Fruit fly (Drosophila melanogaster): ENCODE data around the gene Dci.

The Dci gene

dm6 chr3L:802700-803273 lies 48.4 kb upstream of the Dci start (continued):
- TF ChIP-seq fd96Cb (tag; optimal IDR thresholded peaks at IDR 0.05) (peak; percentile 88), nerfin-1 (tag; optimal IDR thresholded peaks at IDR 0.05) (peak; percentile 79), CG17361 (GFP tag; IDR thresholded peaks at IDR 0.05) (peak; percentile 70), Oaz (GFP tag; IDR thresholded peaks at IDR 0.05) (peak; percentile 80), CG10431 (GFP tag; optimal IDR thresholded peaks at IDR 0.05) (peak; percentile 57), gsb (GFP tag; IDR thresholded peaks at IDR 0.05) (peak; percentile 68), cg (GFP tag; optimal IDR thresholded peaks at IDR 0.05) (no peak), gem (tag; optimal IDR thresholded peaks at IDR 0.05) (peak; percentile 91), bcd (GFP tag; optimal IDR thresholded peaks at IDR 0.05) (peak; percentile 85), crp (GFP tag; optimal IDR thresholded peaks at IDR 0.05) (peak in 1 of 2 experiments; percentile 33), p53 (GFP tag; optimal IDR thresholded peaks at IDR 0.05) (peak; percentile 69), CG14014 (GFP tag; IDR thresholded peaks at IDR 0.05) (peak; percentile 92), cad (GFP tag; optimal IDR thresholded peaks at IDR 0.05) (no peak), CG8359 (GFP tag; optimal IDR thresholded peaks at IDR 0.05; ENCODE audit: borderline replicate concordance) (peak; percentile 54), fd102C (GFP tag; optimal IDR thresholded peaks at IDR 0.05) (peak; percentile 58), hbn (GFP tag; IDR thresholded peaks at IDR 0.05; ENCODE audit: partially characterized antibody) (no peak), CG9817 (tag; optimal IDR thresholded peaks at IDR 0.05) (peak; percentile 88), CG15011 (GFP tag; optimal IDR thresholded peaks at IDR 0.05) (peak; percentile 76), CG18476 (GFP tag; optimal IDR thresholded peaks at IDR 0.05) (peak; percentile 63), CG31365 (tag; optimal IDR thresholded peaks at IDR 0.05) (peak; percentile 68), CG32772 (GFP tag; IDR thresholded peaks at IDR 0.05) (peak; percentile 94), Bgb (GFP tag; IDR thresholded peaks at IDR 0.05; ENCODE audit: partially characterized antibody) (no peak), CG6175 (GFP tag; IDR thresholded peaks at IDR 0.05) (peak; percentile 82), Lhr (GFP tag; optimal IDR thresholded peaks at IDR 0.05) (peak; percentile 62), CG30020 (tag; optimal IDR thresholded peaks at IDR 0.05) (peak; percentile 21), CG16779 (GFP tag; IDR thresholded peaks at IDR 0.05) (peak; percentile 88), Pdp1 (GFP tag; optimal IDR thresholded peaks at IDR 0.05) (peak; percentile 82 to 89), CG13894 (tag; optimal IDR thresholded peaks at IDR 0.05) (peak; percentile 83), CG5953 (GFP tag; IDR thresholded peaks at IDR 0.05) (peak; percentile 84), CG8478 (optimal IDR thresholded peaks at IDR 0.05) (no peak), CG16815 (GFP tag; optimal IDR thresholded peaks at IDR 0.05) (peak; percentile 84), CG13287 (GFP tag; IDR thresholded peaks at IDR 0.05; ENCODE audit: partially characterized antibody) (no peak), ranshi (GFP tag; IDR thresholded peaks at IDR 0.05) (peak; percentile 91), CG8765 (GFP tag; IDR thresholded peaks at IDR 0.05) (peak; percentile 74), Scr (GFP tag; IDR thresholded peaks at IDR 0.05; ENCODE audit: partially characterized antibody) (no peak), B-H2 (GFP tag; optimal IDR thresholded peaks at IDR 0.05) (peak; percentile 77), CG12071 (GFP tag; optimal IDR thresholded peaks at IDR 0.05) (peak; percentile 89), Opbp (GFP tag; IDR thresholded peaks at IDR 0.05; ENCODE audit: partially characterized antibody) (no peak), ftz-f1 (GFP tag; optimal IDR thresholded peaks at IDR 0.05) (no peak), tap (tag; optimal IDR thresholded peaks at IDR 0.05) (peak; percentile 71), her (GFP tag; optimal IDR thresholded peaks at IDR 0.05) (peak; percentile 92), mam (GFP tag; optimal IDR thresholded peaks at IDR 0.05) (peak; percentile 93), CG42726 (GFP tag; IDR thresholded peaks at IDR 0.05; ENCODE audit: partially characterized antibody) (no peak), gfzf (GFP tag; optimal IDR thresholded peaks at IDR 0.05) (no peak), chinmo (GFP tag; IDR thresholded peaks at IDR 0.05; ENCODE audit: partially characterized antibody) (no peak), Nf-YA (GFP tag; IDR thresholded peaks at IDR 0.05) (peak; percentile 77), Atf6 (GFP tag; IDR thresholded peaks at IDR 0.05) (peak; percentile 88), aop (GFP tag; IDR thresholded peaks at IDR 0.05) (peak; percentile 80), CG5245 (GFP tag; optimal IDR thresholded peaks at IDR 0.05) (peak; percentile 89)

Measured in whole organism, embryonic.